Worm (Caenorhabditis elegans) whole organism, L4 larva: Measurements from ENCODE around the gene str-227.

Experiments used
- F10B5.3 ChIP-seq: sonication (generic microtip); optimal IDR thresholded peaks from 2 replicates; lab custom pipeline; 2016; ENCODE audit warnings: mild to moderate bottlenecking, missing genetic modification characterization, missing compliant biosample characterization
- F37D6.2 ChIP-seq: sonication (generic microtip); optimal IDR thresholded peaks from 2 replicates; lab custom pipeline; 2016; ENCODE audit warnings: mild to moderate bottlenecking, missing genetic modification characterization, missing compliant biosample characterization
- Y105C5A.15 ChIP-seq: fragments of 200-800 bp; sonication (Bioruptor generic); IDR thresholded peaks from 2 replicates; pipeline ENCODE4 v1.3.6; 2022; ENCODE audit warnings: missing genetic modification characterization, missing compliant biosample characterization
- Y5F2A.4 ChIP-seq: fragments of 200-800 bp; sonication (Bioruptor generic); optimal IDR thresholded peaks from 2 replicates; lab custom pipeline; 2018; ENCODE audit warnings: mild to moderate bottlenecking, missing genetic modification characterization, missing compliant biosample characterization
- ZK337.2 ChIP-seq: fragments of 200-800 bp; sonication (Bioruptor generic); IDR thresholded peaks from 2 replicates; pipeline ENCODE4 v1.3.6; 2022; ENCODE audit warnings: missing genetic modification reagents, missing genetic modification characterization, missing compliant biosample characterization
- aha-1 ChIP-seq: fragments of 150-350 bp; peaks from one replicate; lab custom pipeline; 2014; ENCODE audit warnings: missing biosample characterization, missing genetic modification characterization
- ama-1 ChIP-seq: fragments of 150-350 bp; optimal IDR thresholded peaks from 2 replicates; lab custom pipeline; 2014; ENCODE audit warnings: inconsistent platforms, mixed read lengths
- ceh-28 ChIP-seq: fragments of 150-350 bp; optimal IDR thresholded peaks from 2 replicates; lab custom pipeline; 2014; ENCODE audit warnings: missing biosample characterization, missing genetic modification reagents, missing genetic modification characterization
- ceh-82 ChIP-seq: sonication (generic microtip); optimal IDR thresholded peaks from 2 replicates; lab custom pipeline; 2017; ENCODE audit warnings: missing biosample characterization, missing genetic modification characterization
- cey-2 ChIP-seq: sonication (generic microtip); optimal IDR thresholded peaks from 3 replicates; lab custom pipeline; 2017; ENCODE audit warnings: missing genetic modification characterization, mild to moderate bottlenecking, missing compliant biosample characterization, antibody characterized with exemption, borderline replicate concordance; ENCODE audit not compliant: insufficient read depth
- daf-12 ChIP-seq: fragments of 150-350 bp; optimal IDR thresholded peaks from 2 replicates; lab custom pipeline; 2014; ENCODE audit warnings: missing biosample characterization, missing genetic modification reagents, missing genetic modification characterization
- daf-16 ChIP-seq, 3 experiments: sonication (generic microtip); optimal IDR thresholded peaks; 2 replicates each; lab custom pipeline; 2016 to 2017; ENCODE audit warnings: missing genetic modification characterization in 3 of 3, missing genetic modification reagents in 3 of 3, mild to moderate bottlenecking in 2 of 3, missing compliant biosample characterization in 2 of 3, missing biosample characterization in 1 of 3, moderate library complexity in 1 of 3
- dmd-6 ChIP-seq: fragments of 200-800 bp; sonication (Bioruptor generic); IDR thresholded peaks from 2 replicates; pipeline ENCODE4 v1.3.6; 2022; ENCODE audit warnings: missing genetic modification reagents, missing genetic modification characterization, missing compliant biosample characterization
- dmd-9 ChIP-seq: fragments of 200-800 bp; sonication (Bioruptor generic); IDR thresholded peaks from 2 replicates; pipeline ENCODE4 v1.3.6; 2022; ENCODE audit warnings: missing genetic modification reagents, missing genetic modification characterization, missing compliant biosample characterization
- dve-1 ChIP-seq: sonication (generic microtip); optimal IDR thresholded peaks from 2 replicates; lab custom pipeline; 2017; ENCODE audit warnings: antibody characterized with exemption, mild to moderate bottlenecking, missing genetic modification characterization, missing compliant biosample characterization; ENCODE audit not compliant: insufficient read depth
- egl-43 ChIP-seq: fragments of 200-800 bp; sonication (Bioruptor generic); IDR thresholded peaks from 2 replicates; pipeline ENCODE4 v1.3.6; 2022; ENCODE audit warnings: missing genetic modification reagents, missing genetic modification characterization, missing compliant biosample characterization
- fos-1 ChIP-seq: fragments of 150-350 bp; optimal IDR thresholded peaks from 2 replicates; lab custom pipeline; 2014; ENCODE audit warnings: missing biosample characterization, missing genetic modification characterization
- lim-7 ChIP-seq: fragments of 200-800 bp; sonication (Bioruptor generic); IDR thresholded peaks from 2 replicates; pipeline ENCODE4 v1.3.6; 2022; ENCODE audit warnings: missing genetic modification characterization, missing compliant biosample characterization
- lin-38 ChIP-seq: fragments of 200-800 bp; sonication (Bioruptor generic); IDR thresholded peaks from 2 replicates; pipeline ENCODE4 v1.3.6; 2022; ENCODE audit warnings: missing genetic modification reagents, missing genetic modification characterization, missing compliant biosample characterization
- lin-39 ChIP-seq: fragments of 150-350 bp; optimal IDR thresholded peaks from 2 replicates; lab custom pipeline; 2014; ENCODE audit warnings: missing biosample characterization, missing genetic modification reagents, missing genetic modification characterization
- mdl-1 ChIP-seq, 2 experiments: fragments of 150-350 bp in 1 of 2; sonication (generic microtip) in 1 of 2; optimal IDR thresholded peaks; 2 replicates each; lab custom pipeline; 2014 to 2017; ENCODE audit warnings: missing biosample characterization in 2 of 2, missing genetic modification characterization in 2 of 2
- mes-2 ChIP-seq: sonication (generic microtip); optimal IDR thresholded peaks from 2 replicates; lab custom pipeline; 2016; ENCODE audit warnings: missing genotype, mild to moderate bottlenecking, missing genetic modification characterization, missing compliant biosample characterization; ENCODE audit not compliant: poor library complexity, severe bottlenecking
- mxl-2 ChIP-seq: fragments of 200-800 bp; sonication (Bioruptor generic); conservative IDR thresholded peaks from 2 replicates; pipeline ENCODE4 v1.3.6; 2022; ENCODE audit warnings: missing genetic modification reagents, missing genetic modification characterization, missing compliant biosample characterization
- nhr-102 ChIP-seq: sonication (generic microtip); optimal IDR thresholded peaks from 2 replicates; lab custom pipeline; 2016; ENCODE audit warnings: mild to moderate bottlenecking, missing genetic modification characterization, moderate library complexity, missing compliant biosample characterization
- nhr-111 ChIP-seq: fragments of 200-800 bp; sonication (Bioruptor generic); optimal IDR thresholded peaks from 2 replicates; lab custom pipeline; 2018; ENCODE audit warnings: mild to moderate bottlenecking, missing genetic modification characterization, missing compliant biosample characterization
- nhr-28 ChIP-seq: fragments of 150-350 bp; optimal IDR thresholded peaks from 2 replicates; lab custom pipeline; 2014; ENCODE audit warnings: missing biosample characterization, missing genetic modification characterization
- nhr-41 ChIP-seq: fragments of 200-800 bp; sonication (Bioruptor generic); IDR thresholded peaks from 2 replicates; pipeline ENCODE4 v1.3.6; 2022; ENCODE audit warnings: missing genetic modification reagents, missing genetic modification characterization, missing compliant biosample characterization
- nhr-48 ChIP-seq: sonication (generic microtip); optimal IDR thresholded peaks from 2 replicates; lab custom pipeline; 2016; ENCODE audit warnings: mild to moderate bottlenecking, missing genetic modification characterization, missing compliant biosample characterization
- nhr-6 ChIP-seq: fragments of 150-350 bp; optimal IDR thresholded peaks from 2 replicates; lab custom pipeline; 2014; ENCODE audit warnings: missing biosample characterization, missing genetic modification characterization
- nhr-77 ChIP-seq: fragments of 150-350 bp; optimal IDR thresholded peaks from 2 replicates; lab custom pipeline; 2014; ENCODE audit warnings: missing biosample characterization, missing genetic modification characterization
- pha-4 ChIP-seq, 2 experiments: fragments of 150-350 bp in 1 of 2; fragments of 200-800 bp in 1 of 2; sonication (Bioruptor generic) in 1 of 2; IDR thresholded peaks in 1 of 2; optimal IDR thresholded peaks in 1 of 2; 2 replicates each; pipeline versions ENCODE4 v1.3.6 to Lab custom; 2014 to 2022; ENCODE audit warnings: missing genetic modification characterization in 2 of 2, missing genetic modification reagents in 2 of 2, missing biosample characterization in 1 of 2, missing compliant biosample characterization in 1 of 2
- php-3 ChIP-seq: fragments of 200-800 bp; sonication (Bioruptor generic); IDR thresholded peaks from 2 replicates; pipeline ENCODE4 v1.3.6; 2022; ENCODE audit warnings: missing genetic modification reagents, missing genetic modification characterization, missing compliant biosample characterization
- pqm-1 ChIP-seq: sonication (generic microtip); optimal IDR thresholded peaks from 2 replicates; lab custom pipeline; 2017; ENCODE audit warnings: missing biosample characterization, missing genetic modification characterization
- saeg-2 ChIP-seq: fragments of 200-800 bp; sonication (Bioruptor generic); IDR thresholded peaks from 2 replicates; pipeline ENCODE4 v1.3.6; 2022; ENCODE audit warnings: missing genetic modification reagents, missing genetic modification characterization, missing compliant biosample characterization
- sdz-12 ChIP-seq: fragments of 200-800 bp; sonication (Bioruptor generic); optimal IDR thresholded peaks from 2 replicates; lab custom pipeline; 2018; ENCODE audit warnings: mild to moderate bottlenecking, missing genetic modification characterization, missing compliant biosample characterization
- set-16 ChIP-seq: fragments of 200-800 bp; sonication (Bioruptor generic); IDR thresholded peaks from 2 replicates; pipeline ENCODE4 v1.3.6; 2022; ENCODE audit warnings: missing genetic modification reagents, missing genetic modification characterization, missing compliant biosample characterization
- snpc-1.2 ChIP-seq: fragments of 200-800 bp; sonication (Bioruptor generic); IDR thresholded peaks from 2 replicates; pipeline ENCODE4 v1.3.6; 2022; ENCODE audit warnings: missing genetic modification reagents, missing genetic modification characterization, missing compliant biosample characterization
- unc-130 ChIP-seq: sonication (generic microtip); optimal IDR thresholded peaks from 2 replicates; lab custom pipeline; 2016; ENCODE audit warnings: missing genetic modification reagents, missing genetic modification characterization, missing compliant biosample characterization
- unc-62 ChIP-seq, 3 experiments: fragments of 150-350 bp in 1 of 3; sonication (generic microtip); optimal IDR thresholded peaks in 2 of 3; peaks in 1 of 3; 1 replicate in 1 of 3; 2 replicates in 2 of 3; lab custom pipeline; 2014 to 2017; ENCODE audit warnings: missing biosample characterization in 3 of 3, missing genetic modification characterization in 3 of 3, missing genetic modification reagents in 3 of 3, missing genotype in 1 of 3
- vab-7 ChIP-seq: fragments of 200-800 bp; sonication (Bioruptor generic); IDR thresholded peaks from 2 replicates; pipeline ENCODE4 v1.3.6; 2022; ENCODE audit warnings: missing genetic modification reagents, missing genetic modification characterization, missing compliant biosample characterization
- zag-1 ChIP-seq: fragments of 150-350 bp; optimal IDR thresholded peaks from 2 replicates; lab custom pipeline; 2014; ENCODE audit warnings: missing biosample characterization, missing genetic modification characterization
- zip-11 ChIP-seq: fragments of 200-800 bp; sonication (Bioruptor generic); IDR thresholded peaks from 2 replicates; pipeline ENCODE4 v1.3.6; 2022; ENCODE audit warnings: missing genetic modification characterization, missing compliant biosample characterization
- zip-2 ChIP-seq: fragments of 150-350 bp; optimal IDR thresholded peaks from 2 replicates; lab custom pipeline; 2014; ENCODE audit warnings: missing biosample characterization, missing genetic modification characterization

Gene str-227

ce11 chrV:3512381-3512780 lies 5.6 kb upstream of the str-227 start, which contains the start of gene str-226 (continued):
- no peak for TF ChIP-seq fos-1 (tag; lab: Kevin White, UChicago)

ce11 chrV:3523262-3523661 lies 5.3 kb downstream of the str-227 start, which contains the start of gene irg-1:
Gene irg-1, plus strand, starts transcription at chrV:3523587.
- TF ChIP-seq Y105C5A.15 (GFP tag; lab: Robert Waterston, UW) = no peak
- TF ChIP-seq unc-130 (GFP tag; lab: Kevin White, UChicago) = no peak
- no peak for TF ChIP-seq sdz-12 (GFP tag; lab: Kevin White, UChicago)
- TF ChIP-seq unc-62 (GFP tag; optimal IDR thresholded peaks at IDR 0.05 in 1 of 2; lab: Kevin White, UChicago) = peak in 1 of 2 experiments; percentile 27
- no peak for TF ChIP-seq unc-62 (tag; optimal IDR thresholded peaks at IDR 0.05; lab: Kevin White, UChicago)
- no peak for TF ChIP-seq zip-11 (GFP tag; lab: Robert Waterston, UW)
- peak; percentile 4 for TF ChIP-seq pqm-1
- no peak for TF ChIP-seq mes-2
- TF ChIP-seq lin-38 (GFP tag; lab: Robert Waterston, UW) = no peak
- TF ChIP-seq dmd-6 = no peak
- TF ChIP-seq F37D6.2 (tag; lab: Kevin White, UChicago) = no peak
- TF ChIP-seq zag-1 (tag; lab: Kevin White, UChicago) = no peak
- TF ChIP-seq saeg-2 (GFP tag; lab: Robert Waterston, UW) = no peak
- no peak for TF ChIP-seq pha-4 (GFP tag; IDR thresholded peaks at IDR 0.05; lab: Robert Waterston, UW)
- TF ChIP-seq pha-4 (tag; optimal IDR thresholded peaks at IDR 0.05; lab: Kevin White, UChicago) = peak; percentile 30
- TF ChIP-seq daf-16 (GFP tag; optimal IDR thresholded peaks at IDR 0.05; lab: Kevin White, UChicago) = no peak
- TF ChIP-seq daf-16 (tag; optimal IDR thresholded peaks at IDR 0.05; lab: Kevin White, UChicago) = peak; percentile 72
- peak; percentile 54 for TF ChIP-seq nhr-28 (tag; lab: Kevin White, UChicago)
- no peak for TF ChIP-seq php-3 (GFP tag; lab: Robert Waterston, UW)
- peak; percentile 37 for TF ChIP-seq nhr-77 (tag; lab: Kevin White, UChicago)
- TF ChIP-seq aha-1 (tag; lab: Kevin White, UChicago) = peak; percentile 56
- TF ChIP-seq snpc-1.2 (GFP tag; lab: Robert Waterston, UW) = no peak

ce11 chrV:3524970-3525369 lies 7.0 kb downstream of the str-227 start, which contains the start of gene T24A6.7:
Gene T24A6.7, plus strand, starts transcription at chrV:3525270.
- no peak for TF ChIP-seq ceh-28 (tag; lab: Kevin White, UChicago)
- no peak for TF ChIP-seq ZK337.2
- TF ChIP-seq nhr-6 = no peak
- no peak for TF ChIP-seq vab-7 (GFP tag; lab: Robert Waterston, UW)
- TF ChIP-seq daf-12 (tag; lab: Kevin White, UChicago) = no peak
- TF ChIP-seq sdz-12 (GFP tag; lab: Kevin White, UChicago) = no peak
- TF ChIP-seq nhr-48 (tag; lab: Kevin White, UChicago) = no peak
- TF ChIP-seq nhr-111 (GFP tag; lab: Kevin White, UChicago) = no peak
- no peak for TF ChIP-seq dve-1 (tag; lab: Kevin White, UChicago)
- TF ChIP-seq cey-2 = no peak
- TF ChIP-seq dmd-9 (GFP tag; lab: Robert Waterston, UW) = no peak
- TF ChIP-seq lin-39 (tag; lab: Kevin White, UChicago) = no peak

- no peak for TF ChIP-seq ceh-82 (tag; lab: Kevin White, UChicago)
- TF ChIP-seq nhr-28 (tag; lab: Kevin White, UChicago) = no peak
- no peak for TF ChIP-seq dmd-9 (GFP tag; lab: Robert Waterston, UW)
- TF ChIP-seq zip-2 (tag; lab: Kevin White, UChicago) = no peak
- TF ChIP-seq set-16 (GFP tag; lab: Robert Waterston, UW) = no peak
- TF ChIP-seq Y5F2A.4 (GFP tag; lab: Kevin White, UChicago) = no peak
- no peak for TF ChIP-seq nhr-41
- no peak for TF ChIP-seq mxl-2 (GFP tag; lab: Robert Waterston, UW)
- TF ChIP-seq saeg-2 (GFP tag; lab: Robert Waterston, UW) = no peak
- no peak for TF ChIP-seq egl-43 (GFP tag; lab: Robert Waterston, UW)
- no peak for TF ChIP-seq lim-7 (GFP tag; lab: Robert Waterston, UW)
- TF ChIP-seq fos-1 (tag; lab: Kevin White, UChicago) = no peak
- TF ChIP-seq nhr-102 = no peak
- TF ChIP-seq F10B5.3 (tag; lab: Kevin White, UChicago) = no peak
- no peak for TF ChIP-seq ama-1 (lab: Kevin White, UChicago)
- TF ChIP-seq ZK337.2 = no peak
- no peak for TF ChIP-seq dve-1 (tag; lab: Kevin White, UChicago)
- no peak for TF ChIP-seq mdl-1 (tag; optimal IDR thresholded peaks at IDR 0.05; lab: Kevin White, UChicago)
Observed at ce11 chrV:3526882-3527281, 8.9 kb downstream of the str-227 start, which contains the start of gene str-260. Gene str-260, plus strand, starts transcription at chrV:3527182.
